Worm (Caenorhabditis elegans) whole organism, early embryonic: ENCODE measurements around the gene R09H10.2.

Experiments
- B0310.2 ChIP-seq: sonication (generic microtip); optimal IDR thresholded peaks from 2 replicates; lab custom pipeline; 2016; ENCODE audit warnings: mild to moderate bottlenecking, missing genetic modification characterization, missing compliant biosample characterization
- F13C5.2 ChIP-seq: sonication (generic microtip); optimal IDR thresholded peaks from 2 replicates; lab custom pipeline; 2017; ENCODE audit warnings: mild to moderate bottlenecking, missing genetic modification characterization, inconsistent platforms, missing compliant biosample characterization
- aly-1 ChIP-seq: sonication (generic microtip); optimal IDR thresholded peaks from 2 replicates; lab custom pipeline; 2016; ENCODE audit warnings: missing genetic modification characterization, missing compliant biosample characterization
- ama-1 ChIP-seq: fragments of 150-350 bp; optimal IDR thresholded peaks from 2 replicates; lab custom pipeline; 2014
- ceh-13 ChIP-seq: fragments of 200-800 bp; sonication (Bioruptor generic); optimal IDR thresholded peaks from 2 replicates; lab custom pipeline; 2018; ENCODE audit warnings: mild to moderate bottlenecking, missing genetic modification characterization, missing compliant biosample characterization
- ceh-36 ChIP-seq: sonication (generic microtip); optimal IDR thresholded peaks from 2 replicates; lab custom pipeline; 2016; ENCODE audit warnings: missing genetic modification characterization, inconsistent platforms, missing compliant biosample characterization
- ets-7 ChIP-seq: sonication (generic microtip); optimal IDR thresholded peaks from 2 replicates; lab custom pipeline; 2016; ENCODE audit warnings: missing genotype, missing genetic modification characterization, missing compliant biosample characterization
- flt-1 ChIP-seq: fragments of 200-800 bp; sonication (Bioruptor generic); IDR thresholded peaks from 2 replicates; pipeline ENCODE4 v1.3.6; 2022; ENCODE audit warnings: missing genetic modification characterization, missing compliant biosample characterization
- hmbx-1 ChIP-seq: sonication (generic microtip); optimal IDR thresholded peaks from 2 replicates; lab custom pipeline; 2016; ENCODE audit warnings: mild to moderate bottlenecking, missing genetic modification characterization, missing compliant biosample characterization
- hmg-4 ChIP-seq: fragments of 200-800 bp; sonication (Bioruptor generic); optimal IDR thresholded peaks from 2 replicates; lab custom pipeline; 2018; ENCODE audit warnings: mild to moderate bottlenecking, missing genetic modification characterization, missing compliant biosample characterization
- hnd-1 ChIP-seq: sonication (generic microtip); optimal IDR thresholded peaks from 2 replicates; lab custom pipeline; 2016; ENCODE audit warnings: missing genetic modification characterization, missing compliant biosample characterization
- pes-1 ChIP-seq: fragments of 200-800 bp; sonication (Bioruptor generic); IDR thresholded peaks from 2 replicates; pipeline ENCODE4 v1.3.6; 2022; ENCODE audit warnings: missing genetic modification reagents, missing genetic modification characterization, missing compliant biosample characterization
- scrt-1 ChIP-seq: fragments of 200-800 bp; sonication (Bioruptor generic); IDR thresholded peaks from 2 replicates; pipeline ENCODE4 v1.3.6; 2022; ENCODE audit warnings: missing genetic modification characterization, missing compliant biosample characterization
- sea-1 ChIP-seq: fragments of 200-800 bp; sonication (Bioruptor generic); conservative IDR thresholded peaks from 2 replicates; pipeline ENCODE4 v1.3.6; 2022; ENCODE audit warnings: missing genetic modification characterization, missing compliant biosample characterization
- tbx-11 ChIP-seq: fragments of 200-800 bp; sonication (Bioruptor generic); IDR thresholded peaks from 2 replicates; pipeline ENCODE4 v1.3.6; 2022; ENCODE audit warnings: missing genetic modification characterization, missing compliant biosample characterization
- tbx-37 ChIP-seq: fragments of 200-800 bp; sonication (Bioruptor generic); conservative IDR thresholded peaks from 2 replicates; pipeline ENCODE4 v1.3.6; 2022; ENCODE audit warnings: missing genetic modification reagents, missing genetic modification characterization, missing compliant biosample characterization
- tra-4 ChIP-seq: sonication (generic microtip); optimal IDR thresholded peaks from 2 replicates; lab custom pipeline; 2017; ENCODE audit warnings: missing genetic modification characterization, missing compliant biosample characterization

Gene R09H10.2

DNA sequence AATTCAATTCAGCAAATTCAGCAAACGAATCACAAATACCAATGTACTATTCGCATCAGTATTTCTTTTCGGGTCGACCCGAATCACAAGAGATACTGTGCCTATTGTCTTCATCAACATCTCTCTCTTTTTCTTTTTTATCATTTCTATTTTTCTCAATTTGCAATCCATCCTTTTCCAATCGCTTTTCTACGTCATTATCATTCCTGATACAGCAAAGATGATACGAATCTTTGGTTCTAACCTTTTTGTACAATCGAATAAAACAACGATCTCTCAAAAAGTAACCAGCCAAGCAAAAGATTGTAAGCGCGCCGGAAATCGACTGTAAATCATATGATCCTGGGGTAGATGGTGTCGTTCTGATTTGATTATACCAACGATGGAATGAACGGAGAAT, 7.2 kb downstream of the R09H10.2 start:
- TF ChIP-seq F13C5.2 (tag; lab: Kevin White, UChicago) (no peak), tra-4 (tag; lab: Kevin White, UChicago) (no peak), B0310.2 (tag; lab: Kevin White, UChicago) (no peak), hmg-4 (GFP tag; lab: Kevin White, UChicago) (no peak), flt-1 (GFP tag; lab: Robert Waterston, UW) (no peak), aly-1 (tag; lab: Kevin White, UChicago) (no peak), tbx-11 (no peak), ceh-36 (no peak), scrt-1 (GFP tag; lab: Robert Waterston, UW) (no peak), hmbx-1 (tag; lab: Kevin White, UChicago) (no peak), ama-1 (no peak), hnd-1 (tag; lab: Kevin White, UChicago) (no peak), pes-1 (no peak), ceh-13 (GFP tag; lab: Kevin White, UChicago) (no peak), ets-7 (tag; lab: Kevin White, UChicago) (no peak), tbx-37 (GFP tag; lab: Robert Waterston, UW) (no peak), sea-1 (GFP tag; lab: Robert Waterston, UW) (no peak)

- TF ChIP-seq scrt-1 (GFP tag; lab: Robert Waterston, UW) (no peak), hmbx-1 (tag; lab: Kevin White, UChicago) (no peak), ceh-36 (no peak), hmg-4 (GFP tag; lab: Kevin White, UChicago) (no peak), aly-1 (tag; lab: Kevin White, UChicago) (no peak), hnd-1 (tag; lab: Kevin White, UChicago) (no peak), ceh-13 (GFP tag; lab: Kevin White, UChicago) (no peak), pes-1 (no peak)
These were observed 9.5 kb downstream of the R09H10.2 start for ce11 chrIV:10612281-10612680.

- TF ChIP-seq ceh-36 (no peak), ceh-13 (GFP tag; lab: Kevin White, UChicago) (no peak), tbx-37 (GFP tag; lab: Robert Waterston, UW) (no peak), pes-1 (no peak), tra-4 (tag; lab: Kevin White, UChicago) (no peak), aly-1 (tag; lab: Kevin White, UChicago) (no peak), B0310.2 (tag; lab: Kevin White, UChicago) (no peak), hnd-1 (tag; lab: Kevin White, UChicago) (no peak), sea-1 (GFP tag; lab: Robert Waterston, UW) (no peak), scrt-1 (GFP tag; lab: Robert Waterston, UW) (no peak), hmbx-1 (tag; lab: Kevin White, UChicago) (no peak), F13C5.2 (tag; lab: Kevin White, UChicago) (no peak)
These were observed 12.3 kb downstream of the R09H10.2 start, which contains the start of gene ptr-14 for ce11 chrIV:10614918-10615477. ptr-14 (plus strand) TSS chrIV:10615427.

ce11 chrIV:10616366-10616765, 13.6 kb downstream of the R09H10.2 start:
- TF ChIP-seq ceh-36 (no peak), pes-1 (no peak), hnd-1 (tag; lab: Kevin White, UChicago) (no peak), tra-4 (tag; lab: Kevin White, UChicago) (no peak), hmbx-1 (tag; lab: Kevin White, UChicago) (no peak), tbx-37 (GFP tag; lab: Robert Waterston, UW) (no peak), aly-1 (tag; lab: Kevin White, UChicago) (no peak), flt-1 (GFP tag; lab: Robert Waterston, UW) (no peak), F13C5.2 (tag; lab: Kevin White, UChicago) (no peak)

DNA sequence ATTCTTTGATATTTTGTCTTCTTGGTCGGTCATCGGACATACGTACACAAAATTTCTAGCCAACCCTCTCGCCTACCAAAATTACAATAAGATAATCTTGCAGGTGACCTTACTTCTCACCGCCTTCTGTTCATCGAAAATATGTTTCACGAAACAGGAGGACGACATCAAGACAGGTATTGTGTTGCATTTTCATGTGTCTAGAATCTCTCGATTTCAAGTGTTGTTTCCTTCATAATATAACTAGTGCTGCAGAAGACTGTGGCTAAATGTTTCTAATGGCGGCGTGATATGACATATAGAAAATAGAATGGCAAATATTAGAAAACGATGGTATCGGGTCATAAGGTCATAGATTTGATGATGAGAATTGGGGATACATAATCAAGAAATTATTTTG, 14.4 kb downstream of the R09H10.2 start:
- TF ChIP-seq F13C5.2 (tag; lab: Kevin White, UChicago): no peak
- TF ChIP-seq hmg-4 (GFP tag; lab: Kevin White, UChicago): no peak

DNA sequence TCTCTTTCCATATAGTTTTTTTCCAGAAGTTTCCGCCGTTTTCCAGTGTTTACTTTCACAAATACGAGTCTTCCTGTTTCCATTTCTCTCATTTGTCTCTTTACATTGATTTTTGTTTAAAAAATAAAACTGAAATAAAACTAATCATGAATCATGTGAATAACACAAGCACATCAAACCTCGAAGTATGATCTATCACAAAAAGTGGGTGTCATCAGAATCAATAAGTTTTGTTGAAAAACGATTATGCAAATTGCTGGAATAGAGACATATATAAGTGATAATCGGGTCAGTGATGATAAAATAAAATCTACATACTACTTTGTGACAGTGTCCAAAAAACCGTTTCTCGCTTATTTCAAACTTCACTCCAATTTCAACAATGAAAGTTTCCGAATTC, 18.1 kb downstream of the R09H10.2 start, which contains the start of gene R09H10.7:
Gene R09H10.7 (plus strand): TSS at position 301 of the 400 bp plus-strand sequence.
- TF ChIP-seq ceh-36: no peak
- no peak for TF ChIP-seq hmg-4 (GFP tag; lab: Kevin White, UChicago)
- no peak for TF ChIP-seq F13C5.2 (tag; lab: Kevin White, UChicago)
- no peak for TF ChIP-seq ama-1
- no peak for TF ChIP-seq tra-4 (tag; lab: Kevin White, UChicago)
- TF ChIP-seq flt-1 (GFP tag; lab: Robert Waterston, UW): no peak
- no peak for TF ChIP-seq hnd-1 (tag; lab: Kevin White, UChicago)
- TF ChIP-seq sea-1 (GFP tag; lab: Robert Waterston, UW): no peak
- TF ChIP-seq pes-1: no peak
- TF ChIP-seq tbx-11: no peak

DNA sequence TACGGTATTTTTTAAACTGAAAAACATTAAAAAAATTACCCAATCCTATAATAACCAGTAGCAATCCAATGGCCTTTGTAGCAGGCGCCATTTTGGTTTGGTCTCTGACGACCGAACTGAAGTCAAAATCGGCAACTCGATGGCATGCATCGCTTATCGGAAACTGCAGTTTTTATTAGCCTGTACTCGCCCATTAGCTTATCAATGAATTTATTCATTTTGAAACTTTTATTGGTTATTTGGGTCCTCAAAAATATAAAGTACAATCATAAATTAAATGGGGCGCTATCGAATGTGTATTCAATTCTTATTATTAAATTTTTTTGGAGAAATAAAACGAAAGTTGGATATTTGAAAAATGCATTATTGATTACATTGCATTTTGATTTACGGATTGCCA, 26.0 kb downstream of the R09H10.2 start, which contains the start of gene R09H10.5:
Gene R09H10.5 (minus strand): TSS at position 106 of the 400 bp plus-strand sequence.
- no peak for TF ChIP-seq tbx-11
- no peak for TF ChIP-seq hmbx-1 (tag; lab: Kevin White, UChicago)
- no peak for TF ChIP-seq B0310.2 (tag; lab: Kevin White, UChicago)
- no peak for TF ChIP-seq sea-1 (GFP tag; lab: Robert Waterston, UW)
- TF ChIP-seq hmg-4 (GFP tag; lab: Kevin White, UChicago): no peak
- TF ChIP-seq F13C5.2 (tag; lab: Kevin White, UChicago): no peak
- no peak for TF ChIP-seq tbx-37 (GFP tag; lab: Robert Waterston, UW)
- no peak for TF ChIP-seq ets-7 (tag; lab: Kevin White, UChicago)
- TF ChIP-seq aly-1 (tag; lab: Kevin White, UChicago): no peak
- TF ChIP-seq pes-1: no peak
- no peak for TF ChIP-seq hnd-1 (tag; lab: Kevin White, UChicago)
- TF ChIP-seq flt-1 (GFP tag; lab: Robert Waterston, UW): no peak
- no peak for TF ChIP-seq scrt-1 (GFP tag; lab: Robert Waterston, UW)
